Worm (Caenorhabditis elegans) whole organism, late embryonic: ENCODE measurements around the gene czw-1.

Source experiments
- Y22D7AL.16 ChIP-seq: sonication (generic microtip); optimal IDR thresholded peaks from 2 replicates; lab custom pipeline; 2016; ENCODE audit warnings: missing genetic modification characterization, missing compliant biosample characterization
- che-1 ChIP-seq: sonication (generic microtip); optimal IDR thresholded peaks from 2 replicates; lab custom pipeline; 2016; ENCODE audit warnings: mild to moderate bottlenecking, missing genetic modification characterization, missing compliant biosample characterization
- dve-1 ChIP-seq: sonication (generic microtip); optimal IDR thresholded peaks from 2 replicates; lab custom pipeline; 2017; ENCODE audit warnings: antibody characterized with exemption, mild to moderate bottlenecking, missing genetic modification characterization, missing compliant biosample characterization
- gmeb-2 ChIP-seq: sonication (generic microtip); optimal IDR thresholded peaks from 2 replicates; lab custom pipeline; 2016; ENCODE audit warnings: missing genetic modification characterization, inconsistent platforms, missing compliant biosample characterization
- madf-2 ChIP-seq: sonication (generic microtip); optimal IDR thresholded peaks from 2 replicates; lab custom pipeline; 2017; ENCODE audit warnings: missing genetic modification characterization, missing compliant biosample characterization
- mec-3 ChIP-seq: sonication (generic microtip); optimal IDR thresholded peaks from 2 replicates; lab custom pipeline; 2016; ENCODE audit warnings: borderline replicate concordance, missing genetic modification characterization, missing compliant biosample characterization
- pat-9 ChIP-seq: fragments of 200-800 bp; sonication (Bioruptor generic); optimal IDR thresholded peaks from 2 replicates; lab custom pipeline; 2018; ENCODE audit warnings: mild to moderate bottlenecking, missing genetic modification characterization, moderate library complexity, missing compliant biosample characterization
- pha-2 ChIP-seq: sonication (generic microtip); optimal IDR thresholded peaks from 2 replicates; lab custom pipeline; 2017; ENCODE audit warnings: mild to moderate bottlenecking, missing genetic modification characterization, missing compliant biosample characterization
- unc-86 ChIP-seq: sonication (generic microtip); optimal IDR thresholded peaks from 2 replicates; lab custom pipeline; 2016; ENCODE audit warnings: missing genetic modification characterization, missing compliant biosample characterization
- zip-5 ChIP-seq: sonication (generic microtip); optimal IDR thresholded peaks from 2 replicates; lab custom pipeline; 2016; ENCODE audit warnings: missing genetic modification characterization, missing compliant biosample characterization

DNA sequence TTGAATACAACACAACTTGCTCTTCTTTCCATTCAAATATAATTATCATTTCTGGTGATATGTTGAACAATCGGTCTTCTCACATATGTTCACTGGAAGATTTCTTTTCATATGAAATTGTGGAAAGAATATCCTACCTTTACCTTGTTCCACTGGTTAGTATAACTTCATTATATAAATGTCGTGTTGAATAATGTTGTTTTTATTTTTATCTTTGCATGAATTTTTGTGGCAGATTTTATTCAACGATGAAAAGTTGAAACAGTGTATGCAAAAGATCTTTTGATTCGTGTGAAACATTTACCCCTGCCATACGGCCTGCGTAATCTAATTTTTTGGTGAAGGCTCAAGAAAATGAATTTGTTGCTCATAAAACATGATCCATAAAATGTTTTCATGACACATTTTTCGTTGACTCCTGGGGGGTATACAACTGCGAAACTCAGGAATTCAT, 15.3 kb upstream of the czw-1 start:
- TF ChIP-seq pat-9 (no peak), madf-2 (tag; lab: Kevin White, UChicago) (no peak), dve-1 (tag; lab: Kevin White, UChicago) (no peak), gmeb-2 (tag; lab: Kevin White, UChicago) (no peak), che-1 (tag; lab: Kevin White, UChicago) (no peak), zip-5 (tag; lab: Kevin White, UChicago) (no peak), unc-86 (no peak), pha-2 (tag; lab: Kevin White, UChicago) (no peak), Y22D7AL.16 (tag; lab: Kevin White, UChicago) (no peak), mec-3 (no peak)
